Worm (Caenorhabditis elegans) whole organism, midembryonic: ENCODE results near the gene glb-21.
"Not testable (repeated sequence)": the region's sequence is repeated elsewhere in the genome, so short reads cannot be mapped to it uniquely, and the experiment has no call there.

Source experiments
- T22C8.4 ChIP-seq: fragments of 200-800 bp; sonication (Bioruptor generic); IDR thresholded peaks from 2 replicates; pipeline ENCODE4 v1.3.6; 2022; ENCODE audit warnings: missing genetic modification characterization, missing compliant biosample characterization
- cog-1 ChIP-seq: sonication (generic microtip); optimal IDR thresholded peaks from 2 replicates; lab custom pipeline; 2016; ENCODE audit warnings: missing genetic modification characterization, missing compliant biosample characterization
- flt-1 ChIP-seq: fragments of 200-800 bp; sonication (Bioruptor generic); IDR thresholded peaks from 2 replicates; pipeline ENCODE4 v1.3.6; 2022; ENCODE audit warnings: missing genetic modification characterization, missing compliant biosample characterization
- klf-2 ChIP-seq: fragments of 200-800 bp; sonication (Bioruptor generic); conservative IDR thresholded peaks from 2 replicates; pipeline ENCODE4 v1.3.6; 2022; ENCODE audit warnings: missing genetic modification reagents, missing genetic modification characterization, missing compliant biosample characterization
- med-1 ChIP-seq: sonication (generic microtip); optimal IDR thresholded peaks from 2 replicates; lab custom pipeline; 2017; ENCODE audit warnings: missing genetic modification characterization, mild to moderate bottlenecking, missing compliant biosample characterization, antibody characterized with exemption, missing genetic modification reagents; ENCODE audit not compliant: insufficient read depth
- ref-1 ChIP-seq: fragments of 200-800 bp; sonication (Bioruptor generic); conservative IDR thresholded peaks from 2 replicates; pipeline ENCODE4 v1.3.6; 2022; ENCODE audit warnings: missing genetic modification reagents, missing genetic modification characterization, missing compliant biosample characterization
- tab-1 ChIP-seq: fragments of 200-800 bp; sonication (Bioruptor generic); IDR thresholded peaks from 2 replicates; pipeline ENCODE4 v1.3.6; 2022; ENCODE audit warnings: missing genetic modification characterization, missing compliant biosample characterization
- ztf-23 ChIP-seq: fragments of 200-800 bp; sonication (Bioruptor generic); IDR thresholded peaks from 2 replicates; pipeline ENCODE4 v1.3.6; 2022; ENCODE audit warnings: missing genetic modification reagents, missing genetic modification characterization, missing compliant biosample characterization
- ztf-29 ChIP-seq: fragments of 200-800 bp; sonication (Bioruptor generic); IDR thresholded peaks from 2 replicates; pipeline ENCODE4 v1.3.6; 2022; ENCODE audit warnings: missing genetic modification reagents, missing genetic modification characterization, missing compliant biosample characterization

glb-21 gene

ce11 chrIV:10711729-10712128, at the start of gene glb-21:
Gene glb-21, minus strand, starts transcription at chrIV:10711794.
- TF ChIP-seq T22C8.4 (no peak), ref-1 (GFP tag; lab: Robert Waterston, UW) (no peak), ztf-29 (GFP tag; lab: Robert Waterston, UW) (no peak), flt-1 (GFP tag; lab: Robert Waterston, UW) (no peak), cog-1 (tag; lab: Kevin White, UChicago) (no peak), med-1 (GFP tag; lab: Kevin White, UChicago) (no peak), tab-1 (no peak), klf-2 (no peak), ztf-23 (no peak)

ce11 chrIV:10761344-10761743, 49.8 kb upstream of the glb-21 start, which contains the start of gene ugt-54:
Gene ugt-54, plus strand, starts transcription at chrIV:10761698.
- no peak for TF ChIP-seq med-1 (GFP tag; lab: Kevin White, UChicago)
- TF ChIP-seq tab-1 = no peak
- TF ChIP-seq ztf-23 = no peak
- no peak for TF ChIP-seq ref-1 (GFP tag; lab: Robert Waterston, UW)
- no peak for TF ChIP-seq ztf-29 (GFP tag; lab: Robert Waterston, UW)
- no peak for TF ChIP-seq flt-1 (GFP tag; lab: Robert Waterston, UW)
- no peak for TF ChIP-seq T22C8.4
- no peak for TF ChIP-seq cog-1 (tag; lab: Kevin White, UChicago)
- TF ChIP-seq klf-2 = no peak

ce11 chrIV:10757616-10758193, 46.1 kb upstream of the glb-21 start, which contains the start of the genes T25B9.4 and T25B9.6:
Gene T25B9.4, minus strand, starts transcription at chrIV:10757716.
Gene T25B9.6, plus strand, starts transcription at chrIV:10758143.
- no peak for TF ChIP-seq ztf-29 (GFP tag; lab: Robert Waterston, UW)
- no peak for TF ChIP-seq flt-1 (GFP tag; lab: Robert Waterston, UW)
- no peak for TF ChIP-seq ref-1 (GFP tag; lab: Robert Waterston, UW)
- no peak for TF ChIP-seq tab-1

- TF ChIP-seq med-1 (GFP tag; lab: Kevin White, UChicago) = no peak
- no peak for TF ChIP-seq klf-2
- TF ChIP-seq ztf-23 = no peak
- TF ChIP-seq ref-1 (GFP tag; lab: Robert Waterston, UW) = no peak
- TF ChIP-seq T22C8.4 = no peak
- no peak for TF ChIP-seq ztf-29 (GFP tag; lab: Robert Waterston, UW)
- TF ChIP-seq tab-1 = no peak
These were observed 43.1 kb upstream of the glb-21 start, which contains the start of gene T25B9.5 for ce11 chrIV:10754685-10755084. Gene T25B9.5, minus strand, starts transcription at chrIV:10754785.

ce11 chrIV:10751740-10752139, 40.1 kb upstream of the glb-21 start, which contains the start of gene T25B9.2:
Gene T25B9.2, minus strand, starts transcription at chrIV:10751840.
- not testable (repeated sequence) for TF ChIP-seq med-1 (GFP tag; lab: Kevin White, UChicago); T22C8.4; cog-1 (tag; lab: Kevin White, UChicago)

- no peak for TF ChIP-seq klf-2
- no peak for TF ChIP-seq T22C8.4
- TF ChIP-seq flt-1 (GFP tag; lab: Robert Waterston, UW) = no peak
- no peak for TF ChIP-seq ztf-23
- no peak for TF ChIP-seq ztf-29 (GFP tag; lab: Robert Waterston, UW)
- TF ChIP-seq ref-1 (GFP tag; lab: Robert Waterston, UW) = no peak
These were observed 38.4 kb upstream of the glb-21 start, which contains the start of gene T25B9.1 for ce11 chrIV:10750041-10750440. Gene T25B9.1, minus strand, starts transcription at chrIV:10750141.

- TF ChIP-seq flt-1 (GFP tag; lab: Robert Waterston, UW) = no peak
- no peak for TF ChIP-seq tab-1
- TF ChIP-seq ref-1 (GFP tag; lab: Robert Waterston, UW) = no peak
These were observed 33.7 kb upstream of the glb-21 start for ce11 chrIV:10745332-10745731.

- TF ChIP-seq T22C8.4 (no peak), ztf-29 (GFP tag; lab: Robert Waterston, UW) (no peak), flt-1 (GFP tag; lab: Robert Waterston, UW) (no peak), ztf-23 (no peak), klf-2 (no peak), cog-1 (tag; lab: Kevin White, UChicago) (no peak), tab-1 (no peak), med-1 (GFP tag; lab: Kevin White, UChicago) (no peak), ref-1 (GFP tag; lab: Robert Waterston, UW) (no peak)
These were observed 32.9 kb upstream of the glb-21 start, which contains the start of gene T25B9.3 for ce11 chrIV:10744475-10744874. Gene T25B9.3, plus strand, starts transcription at chrIV:10744775.

- TF ChIP-seq ztf-29 (GFP tag; lab: Robert Waterston, UW) (no peak), med-1 (GFP tag; lab: Kevin White, UChicago) (no peak), ref-1 (GFP tag; lab: Robert Waterston, UW) (no peak), T22C8.4 (no peak), tab-1 (no peak), cog-1 (tag; lab: Kevin White, UChicago) (no peak), klf-2 (no peak), ztf-23 (no peak), flt-1 (GFP tag; lab: Robert Waterston, UW) (no peak)
These were observed 26.7 kb upstream of the glb-21 start, which contains the start of gene ssp-34 for ce11 chrIV:10738328-10738727. Gene ssp-34, minus strand, starts transcription at chrIV:10738602.

ce11 chrIV:10737011-10737553, 25.5 kb upstream of the glb-21 start, which contains the start of gene grl-21:
Gene grl-21, plus strand, starts transcription at chrIV:10737474.
- TF ChIP-seq med-1 (GFP tag; lab: Kevin White, UChicago) = no peak
- TF ChIP-seq cog-1 (tag; lab: Kevin White, UChicago) = no peak
- TF ChIP-seq T22C8.4 = no peak
- no peak for TF ChIP-seq flt-1 (GFP tag; lab: Robert Waterston, UW)
- TF ChIP-seq ref-1 (GFP tag; lab: Robert Waterston, UW) = no peak
- TF ChIP-seq tab-1 = no peak
- no peak for TF ChIP-seq ztf-23
- no peak for TF ChIP-seq ztf-29 (GFP tag; lab: Robert Waterston, UW)
- TF ChIP-seq klf-2 = no peak
